Worm (Caenorhabditis elegans) whole organism, midembryonic: Measurements from ENCODE around the gene ugt-17.

Experiments
- T22C8.4 ChIP-seq: fragments of 200-800 bp; sonication (Bioruptor generic); IDR thresholded peaks from 2 replicates; pipeline ENCODE4 v1.3.6; 2022; ENCODE audit warnings: missing genetic modification characterization, missing compliant biosample characterization
- cog-1 ChIP-seq: sonication (generic microtip); optimal IDR thresholded peaks from 2 replicates; lab custom pipeline; 2016; ENCODE audit warnings: missing genetic modification characterization, missing compliant biosample characterization
- flt-1 ChIP-seq: fragments of 200-800 bp; sonication (Bioruptor generic); IDR thresholded peaks from 2 replicates; pipeline ENCODE4 v1.3.6; 2022; ENCODE audit warnings: missing genetic modification characterization, missing compliant biosample characterization
- klf-2 ChIP-seq: fragments of 200-800 bp; sonication (Bioruptor generic); conservative IDR thresholded peaks from 2 replicates; pipeline ENCODE4 v1.3.6; 2022; ENCODE audit warnings: missing genetic modification reagents, missing genetic modification characterization, missing compliant biosample characterization
- med-1 ChIP-seq: sonication (generic microtip); optimal IDR thresholded peaks from 2 replicates; lab custom pipeline; 2017; ENCODE audit warnings: missing genetic modification characterization, mild to moderate bottlenecking, missing compliant biosample characterization, antibody characterized with exemption, missing genetic modification reagents; ENCODE audit not compliant: insufficient read depth
- ref-1 ChIP-seq: fragments of 200-800 bp; sonication (Bioruptor generic); conservative IDR thresholded peaks from 2 replicates; pipeline ENCODE4 v1.3.6; 2022; ENCODE audit warnings: missing genetic modification reagents, missing genetic modification characterization, missing compliant biosample characterization
- tab-1 ChIP-seq: fragments of 200-800 bp; sonication (Bioruptor generic); IDR thresholded peaks from 2 replicates; pipeline ENCODE4 v1.3.6; 2022; ENCODE audit warnings: missing genetic modification characterization, missing compliant biosample characterization
- ztf-23 ChIP-seq: fragments of 200-800 bp; sonication (Bioruptor generic); IDR thresholded peaks from 2 replicates; pipeline ENCODE4 v1.3.6; 2022; ENCODE audit warnings: missing genetic modification reagents, missing genetic modification characterization, missing compliant biosample characterization
- ztf-29 ChIP-seq: fragments of 200-800 bp; sonication (Bioruptor generic); IDR thresholded peaks from 2 replicates; pipeline ENCODE4 v1.3.6; 2022; ENCODE audit warnings: missing genetic modification reagents, missing genetic modification characterization, missing compliant biosample characterization

Gene ugt-17

DNA sequence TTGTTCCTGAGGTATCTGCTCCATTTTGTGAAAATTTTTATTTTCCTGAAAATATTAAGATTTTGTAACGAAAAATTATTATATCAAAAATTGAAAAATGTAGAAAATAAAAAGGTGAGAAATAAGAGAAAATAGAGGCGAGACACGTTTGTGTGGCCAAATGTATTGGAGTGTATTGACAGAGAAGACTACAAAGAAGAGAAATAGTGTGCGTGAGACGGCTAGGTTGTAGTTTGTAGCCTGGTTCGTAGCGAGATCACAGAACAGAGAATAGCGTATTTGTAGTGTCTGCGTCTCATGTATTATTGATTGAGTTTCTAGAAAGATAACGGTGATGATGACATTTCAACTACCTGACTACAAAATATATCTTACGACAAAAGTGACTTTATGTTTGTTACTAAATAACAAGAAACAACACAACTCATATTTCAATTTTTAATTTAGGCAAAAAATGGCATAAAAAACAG is 20.7 kb downstream of the ugt-17 start, which contains the start of gene nhr-12:
nhr-12 (minus strand) TSS at position 51 of the 470 bp plus-strand sequence.
- TF ChIP-seq ref-1 (GFP tag; lab: Robert Waterston, UW) (no peak), klf-2 (GFP tag; lab: Robert Waterston, UW) (no peak), ztf-23 (no peak), tab-1 (no peak)

DNA sequence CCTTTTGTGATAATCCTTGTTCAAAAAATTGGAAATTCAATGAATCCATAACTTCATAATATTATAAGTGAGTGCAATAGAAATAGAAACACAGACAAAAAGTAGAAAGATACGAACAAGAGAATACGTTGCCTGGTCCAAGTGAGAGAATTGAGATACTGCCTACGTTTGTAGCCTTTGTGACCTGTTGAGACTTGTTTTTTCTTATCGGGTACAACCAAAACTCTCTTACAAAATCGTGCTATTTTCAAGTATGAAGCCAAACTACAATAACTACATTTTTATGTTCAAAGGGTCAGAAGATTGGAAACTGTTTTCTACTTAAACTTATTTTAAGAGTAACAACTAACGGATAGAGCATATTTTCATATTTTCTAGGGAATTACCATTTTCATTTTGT is 23.1 kb downstream of the ugt-17 start, which contains the start of gene nhr-205:
nhr-205 (minus strand) TSS at position 141 of the 400 bp plus-strand sequence.
- TF ChIP-seq cog-1 (tag; lab: Kevin White, UChicago) (no peak), ztf-23 (no peak), T22C8.4 (no peak), ref-1 (GFP tag; lab: Robert Waterston, UW) (no peak), flt-1 (GFP tag; lab: Robert Waterston, UW) (no peak), med-1 (GFP tag; lab: Kevin White, UChicago) (no peak), tab-1 (no peak), klf-2 (GFP tag; lab: Robert Waterston, UW) (no peak), ztf-29 (GFP tag; lab: Robert Waterston, UW) (no peak)

DNA sequence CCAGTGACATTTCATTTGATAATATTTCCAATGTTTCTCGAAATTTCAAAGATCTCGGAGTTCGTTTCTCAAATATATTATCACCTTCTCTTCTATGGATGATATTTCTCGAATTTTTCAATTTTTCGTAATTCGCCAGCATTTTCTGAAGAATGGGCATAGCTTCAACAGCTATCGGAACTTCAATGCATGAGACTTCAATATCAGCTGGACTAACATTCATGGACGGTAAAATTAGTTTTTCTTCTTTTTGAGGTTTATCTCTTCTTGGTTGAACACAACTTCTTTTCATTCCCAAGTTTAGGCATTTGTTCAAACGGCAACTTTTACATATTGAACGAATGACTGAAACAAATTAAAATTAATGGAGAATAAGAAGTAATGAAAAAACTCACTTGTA is 23.9 kb downstream of the ugt-17 start:
- TF ChIP-seq klf-2 (GFP tag; lab: Robert Waterston, UW), result no peak
- TF ChIP-seq ztf-23, result no peak
- TF ChIP-seq flt-1 (GFP tag; lab: Robert Waterston, UW), result no peak
- TF ChIP-seq ref-1 (GFP tag; lab: Robert Waterston, UW), result no peak
- no peak for TF ChIP-seq med-1 (GFP tag; lab: Kevin White, UChicago)
- TF ChIP-seq tab-1, result no peak
- TF ChIP-seq ztf-29 (GFP tag; lab: Robert Waterston, UW), result no peak
- no peak for TF ChIP-seq cog-1 (tag; lab: Kevin White, UChicago)

DNA sequence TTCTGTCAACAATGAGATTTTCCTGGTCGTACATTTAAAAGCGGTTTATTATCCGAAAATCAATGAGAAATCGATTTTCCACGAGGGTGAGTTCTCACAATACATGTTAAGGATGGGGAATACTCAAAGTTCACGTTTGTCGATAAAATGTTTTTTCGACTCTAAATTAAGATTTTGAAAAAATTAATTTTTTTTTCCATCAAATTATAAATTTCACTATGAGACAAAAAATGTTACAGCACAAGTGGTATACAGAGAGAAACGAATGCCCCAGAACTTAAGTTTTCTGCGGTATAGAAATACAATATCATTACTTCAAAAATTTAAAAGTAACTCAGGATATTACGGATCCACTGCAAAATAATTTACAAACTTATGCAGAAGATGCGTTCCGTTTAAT is 26.5 kb downstream of the ugt-17 start, which contains the start of gene R04B5.1:
R04B5.1 (minus strand) TSS at position 101 of the 400 bp plus-strand sequence.
- TF ChIP-seq ztf-23 (no peak), cog-1 (tag; lab: Kevin White, UChicago) (no peak), tab-1 (no peak), ztf-29 (GFP tag; lab: Robert Waterston, UW) (no peak)

DNA sequence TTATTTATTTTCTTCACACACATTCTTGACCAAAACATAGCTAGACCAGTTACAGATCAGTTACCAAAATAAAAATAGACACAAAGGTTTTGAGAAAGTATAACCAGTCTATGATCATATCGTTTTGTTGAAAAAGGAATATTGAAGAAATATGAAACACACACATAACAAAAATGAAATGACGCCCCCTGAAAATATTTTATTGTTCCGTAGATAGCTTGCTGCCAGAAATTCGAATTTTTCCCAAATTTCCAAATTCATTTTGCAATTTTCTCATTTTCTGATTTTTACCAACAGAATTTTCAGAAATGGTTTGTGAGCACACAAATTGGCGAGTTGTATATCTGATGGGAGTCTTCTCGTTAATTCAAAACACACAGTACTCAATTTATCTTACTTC is 29.3 kb downstream of the ugt-17 start, which contains the start of gene F57A8.7:
F57A8.7 (plus strand) TSS at position 301 of the 400 bp plus-strand sequence.
- TF ChIP-seq ztf-29 (GFP tag; lab: Robert Waterston, UW), result no peak
- TF ChIP-seq ref-1 (GFP tag; lab: Robert Waterston, UW), result no peak
- TF ChIP-seq tab-1, result no peak
- no peak for TF ChIP-seq T22C8.4
- no peak for TF ChIP-seq klf-2 (GFP tag; lab: Robert Waterston, UW)
- no peak for TF ChIP-seq flt-1 (GFP tag; lab: Robert Waterston, UW)
- TF ChIP-seq cog-1 (tag; lab: Kevin White, UChicago), result no peak
- TF ChIP-seq ztf-23, result no peak
- TF ChIP-seq med-1 (GFP tag; lab: Kevin White, UChicago), result no peak

DNA sequence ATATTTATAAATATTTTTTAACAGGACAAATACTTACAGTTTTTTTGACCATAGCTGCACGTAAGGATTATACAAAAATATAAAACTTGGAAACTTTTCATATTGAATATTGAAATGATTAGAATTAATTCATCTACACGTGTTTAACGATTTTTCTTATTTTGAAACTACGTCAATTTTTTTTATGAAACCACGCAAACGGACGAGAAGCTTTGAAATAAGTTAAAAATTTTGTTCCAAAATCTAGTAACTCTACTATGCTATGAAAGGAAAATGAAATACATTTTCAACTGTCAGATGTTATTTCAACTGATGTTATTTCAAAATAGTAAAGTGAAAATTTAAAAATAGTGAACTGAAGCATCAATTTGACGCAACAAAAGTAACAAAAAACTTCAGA is 31.0 kb downstream of the ugt-17 start, which contains the start of gene F57A8.6:
F57A8.6 (minus strand) TSS at position 101 of the 400 bp plus-strand sequence.
- no peak for TF ChIP-seq cog-1 (tag; lab: Kevin White, UChicago)

DNA sequence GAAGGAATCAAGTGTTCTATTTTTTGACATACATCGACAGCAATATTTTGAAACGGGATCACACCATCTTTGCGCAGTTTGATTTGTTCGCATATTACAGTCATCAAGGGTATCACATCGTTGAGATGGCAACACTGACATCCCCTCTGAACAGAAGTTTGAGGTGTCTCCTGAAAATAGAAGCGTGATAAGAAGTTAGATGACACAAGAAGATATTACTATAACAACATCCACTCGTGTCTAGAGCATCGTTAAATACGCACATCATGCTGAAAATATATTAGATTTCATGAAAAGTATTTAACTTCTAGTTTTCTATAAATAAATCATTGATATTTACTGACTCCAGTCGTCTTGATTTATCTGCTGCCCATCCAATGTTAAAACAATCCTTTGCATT is 32.0 kb downstream of the ugt-17 start:
- TF ChIP-seq med-1 (GFP tag; lab: Kevin White, UChicago) (no peak), cog-1 (tag; lab: Kevin White, UChicago) (no peak), tab-1 (no peak), ref-1 (GFP tag; lab: Robert Waterston, UW) (no peak), T22C8.4 (no peak), flt-1 (GFP tag; lab: Robert Waterston, UW) (no peak)

DNA sequence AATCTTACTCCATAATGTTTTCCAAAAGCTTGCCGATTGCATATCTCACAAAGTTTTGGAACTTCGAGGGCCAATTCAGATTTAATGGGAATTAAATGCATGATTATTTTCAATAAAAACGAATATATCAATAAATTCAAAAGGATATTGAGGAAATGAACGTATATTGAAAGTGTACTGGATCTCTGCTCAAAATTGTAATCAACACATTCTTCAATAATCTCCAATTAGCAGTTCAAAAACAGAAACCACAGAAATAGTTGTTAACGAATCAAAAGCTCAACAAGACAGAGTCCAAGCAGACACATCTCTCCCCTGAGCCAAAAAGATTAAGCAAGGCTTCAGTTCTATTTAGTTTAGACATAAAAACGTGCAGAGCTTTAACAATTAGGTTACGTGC is 34.2 kb downstream of the ugt-17 start, which contains the start of gene nhr-192:
nhr-192 (minus strand) TSS at position 101 of the 400 bp plus-strand sequence.
- TF ChIP-seq klf-2 (GFP tag; lab: Robert Waterston, UW) (no peak), ztf-23 (no peak), ref-1 (GFP tag; lab: Robert Waterston, UW) (no peak), cog-1 (tag; lab: Kevin White, UChicago) (no peak), med-1 (GFP tag; lab: Kevin White, UChicago) (no peak), flt-1 (GFP tag; lab: Robert Waterston, UW) (no peak), ztf-29 (GFP tag; lab: Robert Waterston, UW) (no peak)

DNA sequence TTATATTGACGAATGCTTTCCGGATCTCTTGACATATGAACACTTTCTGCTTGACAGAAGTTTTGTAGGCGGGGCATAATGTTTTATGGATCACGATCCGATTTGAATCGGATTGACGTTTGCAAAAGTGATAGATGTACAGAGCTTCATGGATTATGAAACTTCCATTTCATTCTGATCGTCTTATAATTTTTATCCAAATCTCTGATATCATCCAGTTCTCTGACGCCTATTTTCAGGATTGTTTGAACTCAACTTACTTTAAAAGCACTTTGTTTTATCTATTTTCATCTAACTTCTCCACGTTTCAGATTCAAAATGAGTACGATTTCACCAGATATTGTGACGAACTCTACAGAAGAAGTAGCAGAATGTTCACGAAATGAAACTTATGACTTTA is 38.0 kb downstream of the ugt-17 start, which contains the start of gene npr-39:
npr-39 (plus strand) TSS at position 301 of the 400 bp plus-strand sequence.
- TF ChIP-seq klf-2 (GFP tag; lab: Robert Waterston, UW), result no peak
- no peak for TF ChIP-seq ztf-23
- no peak for TF ChIP-seq tab-1
- no peak for TF ChIP-seq cog-1 (tag; lab: Kevin White, UChicago)
- TF ChIP-seq med-1 (GFP tag; lab: Kevin White, UChicago), result no peak
- no peak for TF ChIP-seq flt-1 (GFP tag; lab: Robert Waterston, UW)
- no peak for TF ChIP-seq ztf-29 (GFP tag; lab: Robert Waterston, UW)
- no peak for TF ChIP-seq T22C8.4
- no peak for TF ChIP-seq ref-1 (GFP tag; lab: Robert Waterston, UW)

DNA sequence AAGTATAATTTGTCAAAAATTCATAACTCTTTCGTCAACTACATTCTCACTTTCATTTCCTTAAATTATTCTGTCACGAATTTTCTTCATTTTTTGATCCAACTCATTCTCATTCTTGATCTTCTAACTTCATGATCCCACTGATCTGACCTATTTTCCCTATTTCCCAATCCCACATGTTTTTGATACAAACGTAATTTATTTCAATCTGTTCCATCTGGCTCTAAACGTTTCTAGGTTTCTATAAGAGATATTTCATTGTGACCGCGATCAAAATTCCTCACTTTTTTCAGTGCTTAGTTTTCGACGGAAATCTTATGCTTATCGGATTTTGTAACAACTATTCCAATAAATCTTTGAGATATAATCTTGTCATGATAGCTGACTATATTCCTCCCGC is 39.1 kb downstream of the ugt-17 start:
- TF ChIP-seq cog-1 (tag; lab: Kevin White, UChicago), result no peak
- no peak for TF ChIP-seq tab-1
- no peak for TF ChIP-seq ztf-23
- TF ChIP-seq ztf-29 (GFP tag; lab: Robert Waterston, UW), result no peak
- no peak for TF ChIP-seq T22C8.4
- no peak for TF ChIP-seq flt-1 (GFP tag; lab: Robert Waterston, UW)
- TF ChIP-seq ref-1 (GFP tag; lab: Robert Waterston, UW), result no peak
- TF ChIP-seq klf-2 (GFP tag; lab: Robert Waterston, UW), result no peak
- no peak for TF ChIP-seq med-1 (GFP tag; lab: Kevin White, UChicago)
